ENCODE assay signal across 3 fruit fly cellular contexts in the genomic region with DNA sequence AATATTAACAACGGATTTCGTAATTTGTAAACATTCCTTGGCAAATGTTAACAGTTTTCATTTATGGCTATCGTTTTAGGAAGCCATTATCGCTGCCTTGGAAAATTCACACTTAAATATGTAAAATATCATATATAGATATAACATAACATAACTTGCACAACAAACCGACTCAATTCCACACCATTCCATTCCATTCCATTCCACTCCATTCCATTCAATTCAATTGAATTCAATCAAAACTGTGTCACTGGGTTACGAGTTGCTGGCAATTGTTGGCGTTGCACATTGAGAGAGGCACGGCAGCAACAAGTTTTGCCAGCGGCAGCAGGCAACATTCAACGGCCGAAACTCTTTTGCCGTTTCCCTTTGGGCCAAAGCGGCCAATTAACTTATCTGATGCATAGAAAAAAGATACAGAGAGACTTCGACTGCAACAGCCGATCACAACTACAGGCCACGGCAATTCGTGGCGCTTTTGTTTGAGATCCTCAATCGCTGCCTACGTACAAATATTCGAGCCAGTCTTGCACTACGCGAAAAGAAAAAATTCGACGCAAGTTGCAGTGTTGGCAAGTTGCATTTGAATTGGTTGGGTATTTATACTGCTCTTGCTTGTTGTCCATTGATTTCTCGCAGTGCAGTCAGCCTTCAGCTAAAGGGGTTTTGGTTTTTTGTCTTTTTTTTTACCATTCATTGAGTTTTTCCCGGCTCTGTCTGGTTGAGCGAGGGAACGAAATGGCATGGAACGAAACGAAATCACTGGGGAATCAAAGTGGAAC.
TF ChIP-seq lines count a peak whose summit lies in the region.

No protein-coding gene starts in this region.

- TF ChIP-seq CTCF in whole organism, embryonic (GFP tag; optimal IDR thresholded peaks at IDR 0.05; lab: Kevin White, UChicago) = no peak

TF ChIP-seq in whole organism, embryonic, 481 proteins besides CTCF, POLR2A, EP300 and RAD21 (continues in another document):
- TF ChIP-seq CG43689 (GFP tag; IDR thresholded peaks at IDR 0.05; lab: Robert Waterston, UW) (0 out of 2 replicates have a peak, but pooled peaks have one; percentile 5), Xrp1 (GFP tag; IDR thresholded peaks at IDR 0.05; lab: Robert Waterston, UW) (peak; percentile 6; the same call in 1 of the 2 replicates), ato (GFP tag; IDR thresholded peaks at IDR 0.05; lab: Robert Waterston, UW; ENCODE audit: partially characterized antibody) (peak; percentile 16; the same call in 1 of the 2 replicates), CG17328 (GFP tag; IDR thresholded peaks at IDR 0.05; lab: Robert Waterston, UW) (peak; percentile 42; the same call in 1 of the 2 replicates), Ptx1 (GFP tag; IDR thresholded peaks at IDR 0.05; lab: Robert Waterston, UW) (peak; percentile 32; the same call in 1 of the 2 replicates), chn (GFP tag; optimal IDR thresholded peaks at IDR 0.05; lab: Kevin White, UChicago) (no peak), Lpt (GFP tag; optimal IDR thresholded peaks at IDR 0.05; lab: Kevin White, UChicago) (no peak), ERR (GFP tag; optimal IDR thresholded peaks at IDR 0.05; lab: Kevin White, UChicago) (no peak), z (GFP tag; IDR thresholded peaks at IDR 0.05; lab: Robert Waterston, UW) (0 out of 3 replicates have a peak, but pooled peaks have one; percentile 19), ci (GFP tag; IDR thresholded peaks at IDR 0.05; lab: Robert Waterston, UW) (0 out of 3 replicates have a peak, but pooled peaks have one; percentile 20), insv (GFP tag; optimal IDR thresholded peaks at IDR 0.05; lab: Kevin White, UChicago) (no peak), dmrt99B (tag; optimal IDR thresholded peaks at IDR 0.05; lab: Kevin White, UChicago) (peak; percentile 28), CG14965 (GFP tag; optimal IDR thresholded peaks at IDR 0.05; lab: Kevin White, UChicago; ENCODE audit: borderline replicate concordance) (no peak), CG17359 (tag; optimal IDR thresholded peaks at IDR 0.05; lab: Kevin White, UChicago) (peak; percentile 1), Ets65A (GFP tag; lab: Kevin White, UChicago) (peak; percentile 57), chm (GFP tag; IDR thresholded peaks at IDR 0.05; lab: Robert Waterston, UW) (no peak), sqz (GFP tag; optimal IDR thresholded peaks at IDR 0.05; lab: Kevin White, UChicago) (peak; percentile 21), CG11504 (tag; optimal IDR thresholded peaks at IDR 0.05; lab: Kevin White, UChicago) (peak; percentile 34), zfh1 (GFP tag; IDR thresholded peaks at IDR 0.05; lab: Robert Waterston, UW) (0 out of 3 replicates have a peak, but pooled peaks have one; percentile 14), CG11695 (GFP tag; IDR thresholded peaks at IDR 0.05; lab: Robert Waterston, UW) (peak; percentile 67; the same call in 1 of the 3 replicates), pfk (GFP tag; optimal IDR thresholded peaks at IDR 0.05; lab: Kevin White, UChicago) (peak; percentile 58), vvl (GFP tag; IDR thresholded peaks at IDR 0.05; lab: Robert Waterston, UW) (0 out of 2 replicates have a peak, but pooled peaks have one; percentile 16), CG11696 (GFP tag; IDR thresholded peaks at IDR 0.05; lab: Robert Waterston, UW) (peak; percentile 34; the same call in 1 of the 2 replicates)

TF ChIP-seq in whole organism, prepupa, 60 proteins besides CTCF, POLR2A, EP300 and RAD21:
- TF ChIP-seq CG6792 (GFP tag; optimal IDR thresholded peaks at IDR 0.05; lab: Kevin White, UChicago) (no peak), eg (GFP tag; IDR thresholded peaks at IDR 0.05; lab: Robert Waterston, UW) (peak; percentile 79), achi (GFP tag; optimal IDR thresholded peaks at IDR 0.05; lab: Kevin White, UChicago) (no peak), CG7368 (GFP tag; optimal IDR thresholded peaks at IDR 0.05; lab: Kevin White, UChicago) (no peak), CG6854 (GFP tag; optimal IDR thresholded peaks at IDR 0.05; lab: Kevin White, UChicago) (no peak), vri (GFP tag; optimal IDR thresholded peaks at IDR 0.05; lab: Kevin White, UChicago) (no peak), CG34406 (GFP tag; optimal IDR thresholded peaks at IDR 0.05; lab: Kevin White, UChicago) (no peak), dac (GFP tag; optimal IDR thresholded peaks at IDR 0.05; lab: Kevin White, UChicago) (peak; percentile 29), acj6 (GFP tag; optimal IDR thresholded peaks at IDR 0.05; lab: Kevin White, UChicago) (no peak), Lpt (GFP tag; optimal IDR thresholded peaks at IDR 0.05; lab: Kevin White, UChicago) (peak; percentile 6), CG6163 (GFP tag; IDR thresholded peaks at IDR 0.05; lab: Robert Waterston, UW) (peak; percentile 55; the same call in 2 of the 3 replicates), Met (GFP tag; optimal IDR thresholded peaks at IDR 0.05; lab: Kevin White, UChicago) (no peak), CG3919 (GFP tag; optimal IDR thresholded peaks at IDR 0.05; lab: Kevin White, UChicago) (peak; percentile 16), salr (GFP tag; optimal IDR thresholded peaks at IDR 0.05; lab: Kevin White, UChicago) (no peak), svp (GFP tag; lab: Kevin White, UChicago) (no peak), cyc (GFP tag; optimal IDR thresholded peaks at IDR 0.05; lab: Kevin White, UChicago) (no peak), spab (GFP tag; optimal IDR thresholded peaks at IDR 0.05; lab: Kevin White, UChicago) (no peak), Gug (GFP tag; IDR thresholded peaks at IDR 0.05; lab: Robert Waterston, UW) (peak; percentile 46), CG15336 (GFP tag; IDR thresholded peaks at IDR 0.05; lab: Robert Waterston, UW) (peak; percentile 61), Eip78C (GFP tag; lab: Kevin White, UChicago) (peak; percentile 56), Eip93F (GFP tag; optimal IDR thresholded peaks at IDR 0.05; lab: Kevin White, UChicago) (no peak), Hr4 (GFP tag; optimal IDR thresholded peaks at IDR 0.05; lab: Kevin White, UChicago) (peak; percentile 70), CG8119 (GFP tag; IDR thresholded peaks at IDR 0.05; lab: Robert Waterston, UW) (peak; percentile 44), CG11294 (GFP tag; IDR thresholded peaks at IDR 0.05; lab: Robert Waterston, UW) (peak; percentile 64; the same call in 1 of the 2 replicates), CG6276 (GFP tag; optimal IDR thresholded peaks at IDR 0.05; lab: Kevin White, UChicago) (peak; percentile 66), CG11902 (GFP tag; optimal IDR thresholded peaks at IDR 0.05; lab: Kevin White, UChicago) (no peak), pdm3 (GFP tag; optimal IDR thresholded peaks at IDR 0.05; lab: Kevin White, UChicago) (peak; percentile 4), CG16779 (tag; optimal IDR thresholded peaks at IDR 0.05; lab: Kevin White, UChicago) (no peak), CG1621 (tag; optimal IDR thresholded peaks at IDR 0.05; lab: Kevin White, UChicago) (no peak), CG32006 (GFP tag; optimal IDR thresholded peaks at IDR 0.05; lab: Kevin White, UChicago) (peak; percentile 67)

TF ChIP-seq in whole organism, pupa, 21 proteins besides CTCF, POLR2A, EP300 and RAD21:
- TF ChIP-seq D1 (tag; optimal IDR thresholded peaks at IDR 0.05; lab: Kevin White, UChicago) = no peak
- TF ChIP-seq CG4496 (GFP tag; IDR thresholded peaks at IDR 0.05; lab: Robert Waterston, UW) = peak; percentile 75
- no peak for TF ChIP-seq rn (GFP tag; IDR thresholded peaks at IDR 0.05; lab: Robert Waterston, UW)
- TF ChIP-seq EcR (GFP tag; optimal IDR thresholded peaks at IDR 0.05; lab: Kevin White, UChicago) = no peak
- peak; percentile 45 for TF ChIP-seq CG8301 (tag; optimal IDR thresholded peaks at IDR 0.05; lab: Kevin White, UChicago)
- peak; percentile 40 for TF ChIP-seq CG14655 (GFP tag; optimal IDR thresholded peaks at IDR 0.05; lab: Kevin White, UChicago)
- no peak for TF ChIP-seq CG17806 (tag; optimal IDR thresholded peaks at IDR 0.05; lab: Kevin White, UChicago)
- TF ChIP-seq CG15710 (tag; optimal IDR thresholded peaks at IDR 0.05; lab: Kevin White, UChicago) = no peak
- TF ChIP-seq CG9948 (tag; optimal IDR thresholded peaks at IDR 0.05; lab: Kevin White, UChicago) = no peak
- peak; percentile 81 for TF ChIP-seq CG32121 (GFP tag; IDR thresholded peaks at IDR 0.05; lab: Robert Waterston, UW)
- peak; percentile 81 for TF ChIP-seq fd96Ca (GFP tag; IDR thresholded peaks at IDR 0.05; lab: Robert Waterston, UW)
- TF ChIP-seq CG10348 (GFP tag; IDR thresholded peaks at IDR 0.05; lab: Robert Waterston, UW) = no peak
- TF ChIP-seq CG13204 (GFP tag; optimal IDR thresholded peaks at IDR 0.05; lab: Kevin White, UChicago) = no peak
- no peak for TF ChIP-seq CG34367 (tag; optimal IDR thresholded peaks at IDR 0.05; lab: Kevin White, UChicago)
- TF ChIP-seq Pif1B (GFP tag; optimal IDR thresholded peaks at IDR 0.05; lab: Kevin White, UChicago) = no peak
- TF ChIP-seq Snoo (tag; optimal IDR thresholded peaks at IDR 0.05; lab: Kevin White, UChicago) = no peak
- TF ChIP-seq CG12605 (GFP tag; IDR thresholded peaks at IDR 0.05; lab: Robert Waterston, UW) = peak; percentile 59; the same call in 1 of the 2 replicates
- no peak for TF ChIP-seq CG8159 (tag; optimal IDR thresholded peaks at IDR 0.05; lab: Kevin White, UChicago)
- TF ChIP-seq Pif1A (GFP tag; optimal IDR thresholded peaks at IDR 0.05; lab: Kevin White, UChicago) = peak; percentile 6
- no peak for TF ChIP-seq gl (tag; optimal IDR thresholded peaks at IDR 0.05; lab: Kevin White, UChicago)
- TF ChIP-seq Ets98B (GFP tag; IDR thresholded peaks at IDR 0.05; lab: Robert Waterston, UW) = peak; percentile 77
TF ChIP-seq in whole organism, pupa: peak in this region for 8.

Comparison
In these comparisons a context has a peak if more than half of its experiments do, and no peak if none do; other contexts are left out.
1. Of the 7 proteins assayed by ChIP-seq in both whole organism, embryonic and whole organism, prepupa: peak only in whole organism, embryonic: none; only in whole organism, prepupa: Gug and Lpt; in both: none; in neither: 5.